Worm (Caenorhabditis elegans): ENCODE measurements around the gene tbc-2.

The tbc-2 gene

ce11 chrII:5774120-5774519 is 53.1 kb downstream of the tbc-2 start, which contains the start of the genes dmd-5 and F10C1.1:
TSS of gene dmd-5 (minus strand) at chrII:5774220.
TSS of gene F10C1.1 (plus strand) at chrII:5774229.
- TF ChIP-seq sup-37 (GFP tag; optimal IDR thresholded peaks at IDR 0.05): no peak
